Worm (Caenorhabditis elegans) whole organism, late embryonic: Measurements from ENCODE around the gene ZK185.5.

Experiments used
- C08G9.2 ChIP-seq: sonication (generic microtip); optimal IDR thresholded peaks from 2 replicates; lab custom pipeline; 2016; ENCODE audit warnings: mild to moderate bottlenecking, missing genetic modification characterization, moderate library complexity, missing compliant biosample characterization
- T23F11.4 ChIP-seq: fragments of 200-800 bp; sonication (Bioruptor generic); optimal IDR thresholded peaks from 2 replicates; lab custom pipeline; 2018; ENCODE audit warnings: mild to moderate bottlenecking, missing genetic modification characterization, missing compliant biosample characterization
- ama-1 ChIP-seq: fragments of 150-350 bp; optimal IDR thresholded peaks from 2 replicates; lab custom pipeline; 2014
- ets-4 ChIP-seq: sonication (generic microtip); optimal IDR thresholded peaks from 2 replicates; lab custom pipeline; 2016; ENCODE audit warnings: missing genetic modification characterization, missing compliant biosample characterization
- fax-1 ChIP-seq: sonication (generic microtip); optimal IDR thresholded peaks from 2 replicates; lab custom pipeline; 2016; ENCODE audit warnings: missing genotype, missing genetic modification characterization, missing compliant biosample characterization
- npax-4 ChIP-seq: sonication (generic microtip); optimal IDR thresholded peaks from 2 replicates; lab custom pipeline; 2016; ENCODE audit warnings: missing genetic modification characterization, missing compliant biosample characterization
- pha-4 ChIP-seq: fragments of 150-350 bp; optimal IDR thresholded peaks from 2 replicates; lab custom pipeline; 2018; ENCODE audit warnings: missing biosample characterization, missing genetic modification reagents, missing genetic modification characterization
- pqm-1 ChIP-seq: sonication (generic microtip); optimal IDR thresholded peaks from 2 replicates; lab custom pipeline; 2016; ENCODE audit warnings: missing genetic modification characterization, missing compliant biosample characterization

DNA sequence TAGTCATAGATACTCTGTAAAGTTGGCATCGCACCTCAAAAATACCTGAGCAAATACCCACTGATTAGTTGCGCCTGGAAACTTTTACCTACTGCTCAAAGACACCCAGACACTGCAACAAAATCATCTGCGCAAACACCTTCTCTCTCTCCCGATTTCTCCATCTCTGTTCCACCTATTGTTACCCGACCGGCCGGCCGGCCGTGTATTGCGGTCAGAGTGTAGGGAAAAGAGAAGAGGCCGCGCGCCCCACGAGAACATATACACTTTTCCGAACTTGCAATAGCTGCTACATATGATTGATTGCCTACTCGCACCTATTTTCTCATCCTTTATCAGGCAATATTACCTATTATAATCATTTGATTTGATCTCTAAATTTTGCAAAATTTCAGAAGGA lies 42.7 kb upstream of the ZK185.5 start:
- TF ChIP-seq ets-4 (tag; lab: Kevin White, UChicago) (no peak), ama-1 (lab: Kevin White, UChicago) (no peak), C08G9.2 (no peak), pqm-1 (tag; lab: Kevin White, UChicago) (no peak), pha-4 (tag; lab: Kevin White, UChicago) (no peak), T23F11.4 (GFP tag; lab: Kevin White, UChicago) (no peak), fax-1 (no peak), npax-4 (tag; lab: Kevin White, UChicago) (no peak)
